Worm (Caenorhabditis elegans) whole organism, midembryonic: ENCODE measurements around the gene C27B7.2.

Experiments
- T22C8.4 ChIP-seq: fragments of 200-800 bp; sonication (Bioruptor generic); IDR thresholded peaks from 2 replicates; pipeline ENCODE4 v1.3.6; 2022; ENCODE audit warnings: missing genetic modification characterization, missing compliant biosample characterization
- cog-1 ChIP-seq: sonication (generic microtip); optimal IDR thresholded peaks from 2 replicates; lab custom pipeline; 2016; ENCODE audit warnings: missing genetic modification characterization, missing compliant biosample characterization
- flt-1 ChIP-seq: fragments of 200-800 bp; sonication (Bioruptor generic); IDR thresholded peaks from 2 replicates; pipeline ENCODE4 v1.3.6; 2022; ENCODE audit warnings: missing genetic modification characterization, missing compliant biosample characterization
- klf-2 ChIP-seq: fragments of 200-800 bp; sonication (Bioruptor generic); conservative IDR thresholded peaks from 2 replicates; pipeline ENCODE4 v1.3.6; 2022; ENCODE audit warnings: missing genetic modification reagents, missing genetic modification characterization, missing compliant biosample characterization
- med-1 ChIP-seq: sonication (generic microtip); optimal IDR thresholded peaks from 2 replicates; lab custom pipeline; 2017; ENCODE audit warnings: missing genetic modification characterization, mild to moderate bottlenecking, missing compliant biosample characterization, antibody characterized with exemption, missing genetic modification reagents; ENCODE audit not compliant: insufficient read depth
- ref-1 ChIP-seq: fragments of 200-800 bp; sonication (Bioruptor generic); conservative IDR thresholded peaks from 2 replicates; pipeline ENCODE4 v1.3.6; 2022; ENCODE audit warnings: missing genetic modification reagents, missing genetic modification characterization, missing compliant biosample characterization
- tab-1 ChIP-seq: fragments of 200-800 bp; sonication (Bioruptor generic); IDR thresholded peaks from 2 replicates; pipeline ENCODE4 v1.3.6; 2022; ENCODE audit warnings: missing genetic modification characterization, missing compliant biosample characterization
- ztf-23 ChIP-seq: fragments of 200-800 bp; sonication (Bioruptor generic); IDR thresholded peaks from 2 replicates; pipeline ENCODE4 v1.3.6; 2022; ENCODE audit warnings: missing genetic modification reagents, missing genetic modification characterization, missing compliant biosample characterization
- ztf-29 ChIP-seq: fragments of 200-800 bp; sonication (Bioruptor generic); IDR thresholded peaks from 2 replicates; pipeline ENCODE4 v1.3.6; 2022; ENCODE audit warnings: missing genetic modification reagents, missing genetic modification characterization, missing compliant biosample characterization

The C27B7.2 gene

ce11 chrIV:8865343-8865742, 27.3 kb upstream of the C27B7.2 start, which contains the start of gene C09G9.1:
Gene C09G9.1 (minus strand): TSS chrIV:8865485.
- TF ChIP-seq cog-1 = no peak
- TF ChIP-seq T22C8.4 (GFP tag; lab: Robert Waterston, UW) = no peak
- TF ChIP-seq klf-2 (GFP tag; lab: Robert Waterston, UW) = no peak
- TF ChIP-seq ztf-29 (GFP tag; lab: Robert Waterston, UW) = no peak
- no peak for TF ChIP-seq ztf-23 (GFP tag; lab: Robert Waterston, UW)
- no peak for TF ChIP-seq tab-1 (GFP tag; lab: Robert Waterston, UW)
- TF ChIP-seq ref-1 = no peak
- no peak for TF ChIP-seq flt-1
- TF ChIP-seq med-1 (GFP tag; lab: Kevin White, UChicago) = no peak

ce11 chrIV:8866092-8866491, 26.6 kb upstream of the C27B7.2 start:
- TF ChIP-seq tab-1 (GFP tag; lab: Robert Waterston, UW) (no peak), klf-2 (GFP tag; lab: Robert Waterston, UW) (no peak)

- TF ChIP-seq ref-1 (no peak), cog-1 (no peak), flt-1 (no peak), klf-2 (GFP tag; lab: Robert Waterston, UW) (no peak), ztf-23 (GFP tag; lab: Robert Waterston, UW) (no peak), T22C8.4 (GFP tag; lab: Robert Waterston, UW) (no peak), tab-1 (GFP tag; lab: Robert Waterston, UW) (no peak), med-1 (GFP tag; lab: Kevin White, UChicago) (no peak), ztf-29 (GFP tag; lab: Robert Waterston, UW) (no peak)
Observed at ce11 chrIV:8867562-8867961, 25.1 kb upstream of the C27B7.2 start.

- TF ChIP-seq klf-2 (GFP tag; lab: Robert Waterston, UW) (no peak), T22C8.4 (GFP tag; lab: Robert Waterston, UW) (no peak), flt-1 (no peak), ztf-23 (GFP tag; lab: Robert Waterston, UW) (no peak), ref-1 (no peak), med-1 (GFP tag; lab: Kevin White, UChicago) (no peak), cog-1 (no peak), ztf-29 (GFP tag; lab: Robert Waterston, UW) (no peak), tab-1 (GFP tag; lab: Robert Waterston, UW) (no peak)
Observed at ce11 chrIV:8869624-8870023, 23.0 kb upstream of the C27B7.2 start, which contains the start of gene npp-23. Gene npp-23 (minus strand): TSS chrIV:8869679.

ce11 chrIV:8872958-8873357, 19.7 kb upstream of the C27B7.2 start, which contains the start of gene C09G9.3:
Gene C09G9.3 (minus strand): TSS chrIV:8873058.
- TF ChIP-seq T22C8.4 (GFP tag; lab: Robert Waterston, UW) (no peak), ref-1 (no peak), ztf-23 (GFP tag; lab: Robert Waterston, UW) (no peak), klf-2 (GFP tag; lab: Robert Waterston, UW) (no peak), flt-1 (no peak), med-1 (GFP tag; lab: Kevin White, UChicago) (no peak), cog-1 (no peak), tab-1 (GFP tag; lab: Robert Waterston, UW) (no peak), ztf-29 (GFP tag; lab: Robert Waterston, UW) (no peak)

- TF ChIP-seq cog-1 (no peak), T22C8.4 (GFP tag; lab: Robert Waterston, UW) (no peak), ztf-29 (GFP tag; lab: Robert Waterston, UW) (no peak), flt-1 (no peak), klf-2 (GFP tag; lab: Robert Waterston, UW) (no peak), med-1 (GFP tag; lab: Kevin White, UChicago) (no peak), ztf-23 (GFP tag; lab: Robert Waterston, UW) (no peak), tab-1 (GFP tag; lab: Robert Waterston, UW) (no peak), ref-1 (no peak)
Observed at ce11 chrIV:8873847-8874246, 18.8 kb upstream of the C27B7.2 start, which contains the start of gene hdl-2. Gene hdl-2 (plus strand): TSS chrIV:8874147.

- no peak for TF ChIP-seq ztf-23 (GFP tag; lab: Robert Waterston, UW)
- TF ChIP-seq cog-1 = no peak
- no peak for TF ChIP-seq med-1 (GFP tag; lab: Kevin White, UChicago)
- no peak for TF ChIP-seq ref-1
- no peak for TF ChIP-seq klf-2 (GFP tag; lab: Robert Waterston, UW)
- no peak for TF ChIP-seq flt-1
- TF ChIP-seq ztf-29 (GFP tag; lab: Robert Waterston, UW) = no peak
- no peak for TF ChIP-seq tab-1 (GFP tag; lab: Robert Waterston, UW)
- no peak for TF ChIP-seq T22C8.4 (GFP tag; lab: Robert Waterston, UW)
Observed at ce11 chrIV:8879810-8880209, 12.8 kb upstream of the C27B7.2 start, which contains the start of gene npax-4. Gene npax-4 (minus strand): TSS chrIV:8879910.

ce11 chrIV:8881181-8881580, 11.5 kb upstream of the C27B7.2 start, which contains the start of gene C09G9.8:
Gene C09G9.8 (plus strand): TSS chrIV:8881481.
- TF ChIP-seq med-1 (GFP tag; lab: Kevin White, UChicago) (no peak), cog-1 (no peak), flt-1 (no peak), T22C8.4 (GFP tag; lab: Robert Waterston, UW) (no peak), tab-1 (GFP tag; lab: Robert Waterston, UW) (no peak), ref-1 (no peak), klf-2 (GFP tag; lab: Robert Waterston, UW) (no peak), ztf-23 (GFP tag; lab: Robert Waterston, UW) (no peak), ztf-29 (GFP tag; lab: Robert Waterston, UW) (no peak)

- TF ChIP-seq ztf-29 (GFP tag; lab: Robert Waterston, UW) (no peak), tab-1 (GFP tag; lab: Robert Waterston, UW) (no peak), klf-2 (GFP tag; lab: Robert Waterston, UW) (no peak), cog-1 (no peak), ref-1 (no peak), ztf-23 (GFP tag; lab: Robert Waterston, UW) (no peak), med-1 (GFP tag; lab: Kevin White, UChicago) (no peak), T22C8.4 (GFP tag; lab: Robert Waterston, UW) (no peak), flt-1 (no peak)
Observed at ce11 chrIV:8886228-8886627, 6.4 kb upstream of the C27B7.2 start, which contains the start of gene C09G9.5. Gene C09G9.5 (plus strand): TSS chrIV:8886528.
